Worm (Caenorhabditis elegans): Measurements from ENCODE around the gene eat-3.

eat-3 gene

ce11 chrII:9356723-9357122 lies 32.0 kb downstream of the eat-3 start:
- no peak for TF ChIP-seq nhr-23 (tag; optimal IDR thresholded peaks at IDR 0.05)
- no peak for TF ChIP-seq lin-39 (tag; optimal IDR thresholded peaks at IDR 0.05)
- TF ChIP-seq blmp-1 (tag; optimal IDR thresholded peaks at IDR 0.05; ENCODE audit: insufficient read depth) = peak; percentile 58
- TF ChIP-seq aly-2 (tag; optimal IDR thresholded peaks at IDR 0.05) = no peak
- TF ChIP-seq C34F6.9 (tag; optimal IDR thresholded peaks at IDR 0.05) = peak; percentile 52
- peak; percentile 37 for TF ChIP-seq nhr-21 (tag; optimal IDR thresholded peaks at IDR 0.05)
- no peak for TF ChIP-seq R02D3.7 (tag; optimal IDR thresholded peaks at IDR 0.05)
- peak; percentile 51 for TF ChIP-seq unc-55 (GFP tag; optimal IDR thresholded peaks at IDR 0.05)
- no peak for TF ChIP-seq nhr-77 (tag; optimal IDR thresholded peaks at IDR 0.05)
- TF ChIP-seq Y55F3AM.14 (GFP tag; optimal IDR thresholded peaks at IDR 0.05) = no peak
- TF ChIP-seq sma-9 (GFP tag; optimal IDR thresholded peaks at IDR 0.05) = peak; percentile 84
- TF ChIP-seq sma-9 (tag; optimal IDR thresholded peaks at IDR 0.05) = no peak
- TF ChIP-seq snpc-4 (tag; optimal IDR thresholded peaks at IDR 0.05) = no peak
- no peak for TF ChIP-seq lin-13 (GFP tag; optimal IDR thresholded peaks at IDR 0.05)
- TF ChIP-seq mbf-1 (tag; optimal IDR thresholded peaks at IDR 0.05) = no peak
- no peak for TF ChIP-seq ceh-16 (tag; optimal IDR thresholded peaks at IDR 0.05)
- TF ChIP-seq nhr-11 (tag; optimal IDR thresholded peaks at IDR 0.05) = no peak
- no peak for TF ChIP-seq ztf-4 (tag; optimal IDR thresholded peaks at IDR 0.05)
- TF ChIP-seq unc-62 (GFP tag; optimal IDR thresholded peaks at IDR 0.05) = no peak
- no peak for TF ChIP-seq ztf-11 (tag; optimal IDR thresholded peaks at IDR 0.05)
- TF ChIP-seq alr-1 (tag; optimal IDR thresholded peaks at IDR 0.05) = no peak
- no peak for TF ChIP-seq ZK546.5 (tag; optimal IDR thresholded peaks at IDR 0.05)
- no peak for TF ChIP-seq elt-3 (tag; optimal IDR thresholded peaks at IDR 0.05)
- peak; percentile 28 for TF ChIP-seq crh-2 (tag; optimal IDR thresholded peaks at IDR 0.05)
- peak; percentile 17 for TF ChIP-seq zag-1 (tag; optimal IDR thresholded peaks at IDR 0.05)
- TF ChIP-seq sem-4 (tag; optimal IDR thresholded peaks at IDR 0.05) = peak; percentile 57
- peak; percentile 72 for TF ChIP-seq F13H6.1 (tag; optimal IDR thresholded peaks at IDR 0.05)
- TF ChIP-seq lsy-2 (tag; optimal IDR thresholded peaks at IDR 0.05) = peak in 1 of 2 experiments; percentile 60
- TF ChIP-seq egl-27 (tag; optimal IDR thresholded peaks at IDR 0.05) = peak; percentile 75
- TF ChIP-seq nhr-25 (tag; optimal IDR thresholded peaks at IDR 0.05) = peak; percentile 38
- TF ChIP-seq ama-1 (optimal IDR thresholded peaks at IDR 0.05) = no peak
- no peak for TF ChIP-seq peb-1 (tag; optimal IDR thresholded peaks at IDR 0.05)
- no peak for TF ChIP-seq unc-39 (tag; optimal IDR thresholded peaks at IDR 0.05)
- TF ChIP-seq skn-1 (tag; optimal IDR thresholded peaks at IDR 0.05) = no peak
- TF ChIP-seq sma-3 (GFP tag; optimal IDR thresholded peaks at IDR 0.05) = peak; percentile 38
- TF ChIP-seq dmd-4 (tag; optimal IDR thresholded peaks at IDR 0.05) = no peak
- TF ChIP-seq nhr-237 (tag; optimal IDR thresholded peaks at IDR 0.05) = no peak
- no peak for TF ChIP-seq nhr-6 (tag; optimal IDR thresholded peaks at IDR 0.05)
- TF ChIP-seq elt-1 (tag; optimal IDR thresholded peaks at IDR 0.05) = no peak
- TF ChIP-seq gmeb-1 (tag; optimal IDR thresholded peaks at IDR 0.05) = no peak
- TF ChIP-seq nhr-10 (tag; optimal IDR thresholded peaks at IDR 0.05) = no peak
- TF ChIP-seq ceh-82 (tag; optimal IDR thresholded peaks at IDR 0.05) = no peak
- no peak for TF ChIP-seq lin-11 (tag; optimal IDR thresholded peaks at IDR 0.05)
- peak; percentile 75 for TF ChIP-seq nhr-129 (tag; optimal IDR thresholded peaks at IDR 0.05)
- TF ChIP-seq ztf-1 (GFP tag; conservative IDR thresholded peaks at IDR 0.05) = no peak
- no peak for TF ChIP-seq mab-5 (tag; optimal IDR thresholded peaks at IDR 0.05)
- no peak for TF ChIP-seq nhr-12 (tag; optimal IDR thresholded peaks at IDR 0.05)
- peak; percentile 45 for TF ChIP-seq fos-1 (tag; optimal IDR thresholded peaks at IDR 0.05)
- TF ChIP-seq mdl-1 (tag; optimal IDR thresholded peaks at IDR 0.05) = peak; percentile 44 to 58

Data from whole organism, L2 larva.